Fruit fly (Drosophila melanogaster) whole organism, embryonic: Measurements from ENCODE around the gene CG4301.

Experiments
- Ada2b ChIP-seq: fragments of 200-800 bp; sonication (Bioruptor generic); IDR thresholded peaks from 2 replicates; pipeline ENCODE4 v1.3.6; 2022; ENCODE audit warnings: missing biosample characterization, missing genetic modification characterization
- Atf6 ChIP-seq: fragments of 200-800 bp; sonication (Bioruptor generic); IDR thresholded peaks from 2 replicates; pipeline ENCODE4 v1.3.6; 2022; ENCODE audit warnings: missing biosample characterization, missing genetic modification characterization
- CG11247 ChIP-seq: fragments of 200-800 bp; sonication (Bioruptor generic); IDR thresholded peaks from 2 replicates; pipeline ENCODE4 v1.3.6; 2022; ENCODE audit warnings: missing biosample characterization, missing genetic modification characterization
- CG11504 ChIP-seq: fragments of 200-800 bp; sonication (Bioruptor generic); optimal IDR thresholded peaks from 3 replicates; lab custom pipeline; 2019; ENCODE audit warnings: missing biosample characterization, mild to moderate bottlenecking, missing genetic modification characterization, moderate library complexity
- CG12071 ChIP-seq: fragments of 200-800 bp; sonication (Bioruptor generic); optimal IDR thresholded peaks from 3 replicates; lab custom pipeline; 2018; ENCODE audit warnings: missing biosample characterization, mild to moderate bottlenecking, missing genetic modification characterization
- CG1233 ChIP-seq: fragments of 200-800 bp; sonication (Bioruptor generic); optimal IDR thresholded peaks from 4 replicates; lab custom pipeline; 2018; ENCODE audit warnings: missing biosample characterization, mild to moderate bottlenecking, missing genetic modification characterization
- CG15011 ChIP-seq: fragments of 200-800 bp; sonication (Bioruptor generic); optimal IDR thresholded peaks from 3 replicates; lab custom pipeline; 2018; ENCODE audit warnings: missing biosample characterization, mild to moderate bottlenecking, missing genetic modification characterization
- CG15601 ChIP-seq: fragments of 200-800 bp; sonication (Bioruptor generic); optimal IDR thresholded peaks from 3 replicates; lab custom pipeline; 2019; ENCODE audit warnings: missing biosample characterization, mild to moderate bottlenecking, missing genetic modification characterization, moderate library complexity
- CG16813 ChIP-seq: fragments of 200-800 bp; sonication (Bioruptor generic); IDR thresholded peaks from 3 replicates; pipeline ENCODE4 v1.3.6; 2022; ENCODE audit warnings: missing biosample characterization, missing genetic modification characterization; ENCODE audit not compliant: partially characterized antibody
- CG17802 ChIP-seq: fragments of 200-800 bp; sonication (Bioruptor generic); optimal IDR thresholded peaks from 2 replicates; lab custom pipeline; 2018; ENCODE audit warnings: missing biosample characterization, mild to moderate bottlenecking, missing genetic modification characterization, moderate library complexity
- CG17912 ChIP-seq: fragments of 200-800 bp; sonication (Bioruptor generic); optimal IDR thresholded peaks from 2 replicates; lab custom pipeline; 2018; ENCODE audit warnings: missing biosample characterization, mild to moderate bottlenecking, missing genetic modification characterization
- CG18764 ChIP-seq: fragments of 200-800 bp; sonication (Bioruptor generic); optimal IDR thresholded peaks from 3 replicates; lab custom pipeline; 2016; ENCODE audit warnings: missing biosample characterization, missing genetic modification characterization
- CG2889 ChIP-seq: fragments of 200-800 bp; sonication (Bioruptor generic); IDR thresholded peaks from 3 replicates; pipeline ENCODE4 v1.3.6; 2022; ENCODE audit warnings: missing biosample characterization, missing genetic modification characterization
- CG30403 ChIP-seq: fragments of 200-800 bp; sonication (Bioruptor generic); optimal IDR thresholded peaks from 3 replicates; lab custom pipeline; 2016; ENCODE audit warnings: missing biosample characterization, missing genetic modification characterization
- CG30431 ChIP-seq: fragments of 200-800 bp; sonication (Bioruptor generic); optimal IDR thresholded peaks from 2 replicates; lab custom pipeline; 2017; ENCODE audit warnings: missing biosample characterization, missing genetic modification characterization
- CG32767 ChIP-seq: fragments of 200-800 bp; sonication (Bioruptor generic); IDR thresholded peaks from 2 replicates; pipeline ENCODE4 v1.3.6; 2022; ENCODE audit warnings: missing biosample characterization, missing genetic modification characterization
- CG3995 ChIP-seq: fragments of 200-800 bp; sonication (Bioruptor generic); optimal IDR thresholded peaks from 3 replicates; lab custom pipeline; 2016; ENCODE audit warnings: missing biosample characterization, missing genetic modification characterization
- CG4730 ChIP-seq: fragments of 200-800 bp; sonication (Bioruptor generic); IDR thresholded peaks from 2 replicates; pipeline ENCODE4 v1.3.6; 2022; ENCODE audit warnings: missing biosample characterization, missing genetic modification characterization
- CG6254 ChIP-seq: fragments of 200-800 bp; sonication (Bioruptor generic); optimal IDR thresholded peaks from 3 replicates; lab custom pipeline; 2017; ENCODE audit warnings: mild to moderate bottlenecking, missing biosample characterization, missing genetic modification reagents, missing genetic modification characterization
- CG6765 ChIP-seq: fragments of 200-800 bp; sonication (Bioruptor generic); optimal IDR thresholded peaks from 3 replicates; lab custom pipeline; 2017; ENCODE audit warnings: missing biosample characterization, mild to moderate bottlenecking, missing genetic modification characterization
- CG6813 ChIP-seq: fragments of 200-800 bp; sonication (Bioruptor generic); optimal IDR thresholded peaks from 2 replicates; lab custom pipeline; 2017; ENCODE audit warnings: missing biosample characterization, missing genetic modification characterization, mild to moderate bottlenecking, moderate library complexity, missing genetic modification reagents
- CG7271 ChIP-seq: fragments of 200-800 bp; sonication (Bioruptor generic); optimal IDR thresholded peaks from 2 replicates; lab custom pipeline; 2018; ENCODE audit warnings: missing biosample characterization, mild to moderate bottlenecking, missing genetic modification characterization, moderate library complexity
- CG8290 ChIP-seq, 3 experiments: fragments of 200-800 bp; sonication (Bioruptor generic); optimal IDR thresholded peaks; 2 replicates each; lab custom pipeline; 2016 to 2019; ENCODE audit warnings: missing biosample characterization in 3 of 3, missing genetic modification characterization in 3 of 3, mild to moderate bottlenecking in 2 of 3, moderate library complexity in 1 of 3
- CoRest ChIP-seq: fragments of 200-800 bp; sonication (Bioruptor generic); optimal IDR thresholded peaks from 3 replicates; lab custom pipeline; 2018; ENCODE audit warnings: missing biosample characterization, mild to moderate bottlenecking, missing genetic modification characterization, moderate library complexity
- D ChIP-seq, 2 experiments: fragments of 200-800 bp in 1 of 2; fragments of >200 bp in 1 of 2; sonication (Bioruptor generic) in 1 of 2; optimal IDR thresholded peaks; 2 replicates in 1 of 2; 3 replicates in 1 of 2; lab custom pipeline; 2017; ENCODE audit warnings: mild to moderate bottlenecking in 1 of 2, missing biosample characterization in 1 of 2, missing genetic modification characterization in 1 of 2, missing genetic modification reagents in 1 of 2
- D19A ChIP-seq: fragments of 200-800 bp; optimal IDR thresholded peaks from 3 replicates; lab custom pipeline; 2019; ENCODE audit warnings: missing biosample characterization, mild to moderate bottlenecking, missing genetic modification characterization, moderate library complexity
- D19B ChIP-seq: fragments of 200-800 bp; sonication (Bioruptor generic); optimal IDR thresholded peaks from 2 replicates; lab custom pipeline; 2017; ENCODE audit warnings: missing biosample characterization, mild to moderate bottlenecking, missing genetic modification characterization
- Deaf1 ChIP-seq: fragments of 200-800 bp; optimal IDR thresholded peaks from 3 replicates; lab custom pipeline; 2019; ENCODE audit warnings: missing biosample characterization, mild to moderate bottlenecking, missing genetic modification characterization, moderate library complexity
- Optix ChIP-seq: fragments of 200-800 bp; sonication (Bioruptor generic); IDR thresholded peaks from 3 replicates; pipeline ENCODE4 v1.3.6; 2022; ENCODE audit warnings: missing biosample characterization, missing genetic modification characterization
- Rx ChIP-seq: fragments of 200-800 bp; sonication (Bioruptor generic); IDR thresholded peaks from 2 replicates; pipeline ENCODE4 v1.3.6; 2022; ENCODE audit warnings: missing biosample characterization, missing genetic modification characterization
- Sin3A ChIP-seq: fragments of >200 bp; optimal IDR thresholded peaks from 2 replicates; lab custom pipeline; 2018
- Ssrp ChIP-seq: fragments of 200-800 bp; sonication (Bioruptor generic); optimal IDR thresholded peaks from 2 replicates; lab custom pipeline; 2018; ENCODE audit warnings: missing biosample characterization, mild to moderate bottlenecking, missing genetic modification characterization, moderate library complexity
- Taf1 ChIP-seq: fragments of 200-800 bp; sonication (Bioruptor generic); IDR thresholded peaks from 2 replicates; pipeline ENCODE4 v1.3.6; 2022; ENCODE audit warnings: missing biosample characterization, missing genetic modification characterization
- Trl ChIP-seq, 3 experiments: fragments of >200 bp in 2 of 3; fragments of 200-800 bp in 1 of 3; sonication (Bioruptor generic) in 1 of 3; optimal IDR thresholded peaks; 2 replicates in 1 of 3; 3 replicates in 2 of 3; lab custom pipeline; 2016 to 2017; ENCODE audit warnings: missing biosample characterization in 1 of 3, missing genetic modification characterization in 1 of 3
- az2 ChIP-seq: fragments of 200-800 bp; sonication (Bioruptor generic); optimal IDR thresholded peaks from 3 replicates; lab custom pipeline; 2016; ENCODE audit warnings: missing biosample characterization, missing genetic modification characterization
- chn ChIP-seq: fragments of 200-800 bp; sonication (Bioruptor generic); optimal IDR thresholded peaks from 2 replicates; lab custom pipeline; 2016; ENCODE audit warnings: missing biosample characterization, missing genetic modification characterization
- croc ChIP-seq: fragments of 200-800 bp; sonication (Bioruptor generic); conservative IDR thresholded peaks from 3 replicates; pipeline ENCODE4 v1.3.6; 2022; ENCODE audit warnings: missing biosample characterization, missing genetic modification characterization
- crp ChIP-seq, 2 experiments: fragments of 200-800 bp; sonication (Bioruptor generic); optimal IDR thresholded peaks; 2 replicates in 1 of 2; 3 replicates in 1 of 2; lab custom pipeline; 2017; ENCODE audit warnings: missing biosample characterization in 2 of 2, missing genetic modification characterization in 2 of 2, mild to moderate bottlenecking in 1 of 2, moderate library complexity in 1 of 2
- da ChIP-seq: fragments of 200-800 bp; sonication (Bioruptor generic); optimal IDR thresholded peaks from 2 replicates; lab custom pipeline; 2016; ENCODE audit warnings: missing biosample characterization, missing genetic modification characterization
- dati ChIP-seq: fragments of 200-800 bp; sonication (Bioruptor generic); IDR thresholded peaks from 2 replicates; pipeline ENCODE4 v1.3.6; 2022; ENCODE audit warnings: missing biosample characterization, missing genetic modification characterization
- gcm ChIP-seq: fragments of 200-800 bp; sonication (Bioruptor generic); optimal IDR thresholded peaks from 2 replicates; lab custom pipeline; 2019; ENCODE audit warnings: missing biosample characterization, mild to moderate bottlenecking, missing genetic modification characterization, moderate library complexity
- kah ChIP-seq: fragments of 200-800 bp; sonication (Bioruptor generic); optimal IDR thresholded peaks from 2 replicates; lab custom pipeline; 2018; ENCODE audit warnings: missing biosample characterization, mild to moderate bottlenecking, missing genetic modification characterization
- kay ChIP-seq: fragments of 200-800 bp; sonication (Bioruptor generic); optimal IDR thresholded peaks from 2 replicates; lab custom pipeline; 2016; ENCODE audit warnings: missing biosample characterization, missing genetic modification characterization
- lmd ChIP-seq: fragments of 200-800 bp; sonication (Bioruptor generic); IDR thresholded peaks from 2 replicates; pipeline ENCODE4 v1.3.6; 2022; ENCODE audit warnings: missing biosample characterization, missing genetic modification characterization
- mam ChIP-seq: fragments of 200-800 bp; sonication (Bioruptor generic); optimal IDR thresholded peaks from 3 replicates; lab custom pipeline; 2016; ENCODE audit warnings: missing biosample characterization, missing genetic modification characterization
- odd ChIP-seq: fragments of 200-800 bp; sonication (Bioruptor generic); optimal IDR thresholded peaks from 2 replicates; lab custom pipeline; 2017; ENCODE audit warnings: missing biosample characterization, mild to moderate bottlenecking, missing genetic modification characterization
- p53 ChIP-seq: fragments of 200-800 bp; sonication (Bioruptor generic); optimal IDR thresholded peaks from 2 replicates; lab custom pipeline; 2016; ENCODE audit warnings: missing biosample characterization, missing genetic modification characterization
- sd ChIP-seq: fragments of 200-800 bp; sonication (Bioruptor generic); optimal IDR thresholded peaks from 3 replicates; lab custom pipeline; 2018; ENCODE audit warnings: missing biosample characterization, mild to moderate bottlenecking, missing genetic modification characterization, moderate library complexity
- sima ChIP-seq: fragments of 200-800 bp; sonication (Bioruptor generic); optimal IDR thresholded peaks from 2 replicates; lab custom pipeline; 2016; ENCODE audit warnings: missing biosample characterization, missing genetic modification characterization
- sisA ChIP-seq: fragments of 200-800 bp; sonication (Bioruptor generic); IDR thresholded peaks from 2 replicates; pipeline ENCODE4 v1.3.6; 2022; ENCODE audit warnings: missing biosample characterization, missing genetic modification characterization

The CG4301 gene

dm6 chrX:16391397-16391796, 13.9 kb upstream of the CG4301 start, which contains the start of the genes TH1 and mei-41 (continued):
- TF ChIP-seq Ssrp (tag; lab: Kevin White, UChicago) (peak; percentile 93), kay (peak; percentile 76), CG6813 (peak; percentile 52), CG30403 (GFP tag; lab: Kevin White, UChicago) (peak; percentile 90), mam (peak; percentile 66), chn (GFP tag; lab: Kevin White, UChicago) (peak; percentile 59), da (GFP tag; lab: Kevin White, UChicago) (no peak), CG15011 (GFP tag; lab: Kevin White, UChicago) (no peak), Optix (GFP tag; lab: Robert Waterston, UW) (peak; percentile 90), sd (no peak), Deaf1 (tag; lab: Kevin White, UChicago) (no peak), CG11504 (tag; lab: Kevin White, UChicago) (no peak), kah (GFP tag; lab: Kevin White, UChicago) (peak; percentile 58), CG15601 (tag; lab: Kevin White, UChicago) (peak; percentile 85), CG1233 (GFP tag; lab: Kevin White, UChicago) (peak; percentile 75), D (optimal IDR thresholded peaks at IDR 0.05; lab: Kevin White, UChicago) (no peak), D (GFP tag; optimal IDR thresholded peaks at IDR 0.05; lab: Kevin White, UChicago) (peak; percentile 80), D19A (tag; lab: Kevin White, UChicago) (no peak), Sin3A (lab: Kevin White, UChicago) (peak; percentile 64), p53 (GFP tag; lab: Kevin White, UChicago) (no peak), az2 (GFP tag; lab: Kevin White, UChicago) (peak; percentile 84), crp (GFP tag; optimal IDR thresholded peaks at IDR 0.05; lab: Kevin White, UChicago) (peak in 1 of 2 experiments; percentile 45), CG12071 (no peak), Taf1 (GFP tag; lab: Robert Waterston, UW) (peak; percentile 63; the same call in 1 of the 2 replicates), gcm (GFP tag; lab: Kevin White, UChicago) (no peak), Trl (optimal IDR thresholded peaks at IDR 0.05; lab: Kevin White, UChicago) (no peak), Trl (GFP tag; optimal IDR thresholded peaks at IDR 0.05; lab: Kevin White, UChicago) (peak; percentile 43), CG4730 (peak; percentile 93), D19B (GFP tag; lab: Kevin White, UChicago) (no peak), odd (no peak), CG11247 (GFP tag; lab: Robert Waterston, UW) (peak; percentile 94), Atf6 (peak; percentile 93), CG6254 (GFP tag; lab: Kevin White, UChicago) (no peak), croc (GFP tag; lab: Robert Waterston, UW) (peak; percentile 96), CG3995 (GFP tag; lab: Kevin White, UChicago) (peak; percentile 54), CG6765 (GFP tag; lab: Kevin White, UChicago) (peak; percentile 19), CG16813 (GFP tag; lab: Robert Waterston, UW) (peak; percentile 37; the same call in 2 of the 3 replicates), sisA (GFP tag; lab: Robert Waterston, UW) (peak; percentile 95), Ada2b (peak; percentile 93), dati (peak; percentile 90), CG7271 (tag; lab: Kevin White, UChicago) (peak; percentile 75), CG18764 (no peak), CG17912 (GFP tag; lab: Kevin White, UChicago) (peak; percentile 38), CG30431 (GFP tag; lab: Kevin White, UChicago) (peak; percentile 88), CoRest (peak; percentile 96), Rx (GFP tag; lab: Robert Waterston, UW) (peak; percentile 93), CG17802 (tag; lab: Kevin White, UChicago) (peak; percentile 92), lmd (GFP tag; lab: Robert Waterston, UW) (peak; percentile 96), sima (no peak), CG32767 (peak; percentile 91), CG8290 (GFP tag; optimal IDR thresholded peaks at IDR 0.05; lab: Kevin White, UChicago) (peak; percentile 80), CG8290 (tag; optimal IDR thresholded peaks at IDR 0.05; lab: Kevin White, UChicago) (peak in 1 of 2 experiments; percentile 38), CG2889 (GFP tag; lab: Robert Waterston, UW) (peak; percentile 91)
